Worm (Caenorhabditis elegans) whole organism, L2 larva: ENCODE results near the gene smu-2.

Experiments
- mab-5 ChIP-seq: fragments of 150-350 bp; optimal IDR thresholded peaks from 2 replicates; lab custom pipeline; 2014; ENCODE audit warnings: missing biosample characterization, missing genetic modification characterization
- mdl-1 ChIP-seq, 2 experiments: fragments of 150-350 bp in 1 of 2; sonication (generic microtip) in 1 of 2; optimal IDR thresholded peaks; 2 replicates each; lab custom pipeline; 2017; ENCODE audit warnings: missing biosample characterization in 2 of 2, missing genetic modification characterization in 2 of 2
- nhr-237 ChIP-seq: fragments of 150-350 bp; optimal IDR thresholded peaks from 2 replicates; lab custom pipeline; 2014; ENCODE audit warnings: missing biosample characterization, missing genetic modification characterization

DNA sequence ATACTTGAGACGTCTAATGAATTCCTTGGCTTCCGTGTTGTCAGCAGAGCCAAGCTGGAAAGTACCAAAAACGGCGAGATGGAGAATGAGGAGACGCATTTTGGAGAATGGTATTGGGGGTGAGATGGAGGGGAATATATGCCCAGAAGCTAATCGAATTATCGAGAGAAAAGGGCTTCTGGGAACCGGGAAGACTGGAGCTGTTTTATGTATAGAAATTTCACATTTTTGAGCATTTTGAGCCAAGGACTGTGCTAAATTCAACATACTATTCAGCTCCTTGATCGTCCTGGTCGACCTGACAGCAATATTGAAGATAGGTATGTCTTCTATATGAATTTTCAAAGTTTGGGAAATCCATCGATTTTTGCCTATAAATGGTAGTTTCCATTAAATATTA is 22.2 kb upstream of the smu-2 start, which contains the start of gene C16C8.7:
- no peak for TF ChIP-seq mdl-1 (tag; optimal IDR thresholded peaks at IDR 0.05; lab: Kevin White, UChicago)
- no peak for TF ChIP-seq nhr-237
- TF ChIP-seq mab-5 (tag; lab: Kevin White, UChicago): no peak
